Worm (Caenorhabditis elegans) whole organism, L1 larva: Measurements from ENCODE around the gene T22F7.3.

Source experiments
- ceh-90 ChIP-seq: sonication (generic microtip); optimal IDR thresholded peaks from 2 replicates; lab custom pipeline; 2016; ENCODE audit warnings: missing genetic modification characterization, missing compliant biosample characterization
- fkh-4 ChIP-seq: sonication (generic microtip); optimal IDR thresholded peaks from 2 replicates; lab custom pipeline; 2016; ENCODE audit warnings: missing compliant biosample characterization, missing genetic modification characterization, borderline replicate concordance
- fkh-8 ChIP-seq: sonication (generic microtip); optimal IDR thresholded peaks from 2 replicates; lab custom pipeline; 2016; ENCODE audit warnings: mild to moderate bottlenecking, missing genetic modification characterization, missing compliant biosample characterization
- nhr-12 ChIP-seq: sonication (generic microtip); optimal IDR thresholded peaks from 2 replicates; lab custom pipeline; 2017; ENCODE audit warnings: missing biosample characterization, missing genetic modification characterization
- nhr-77 ChIP-seq: fragments of 150-350 bp; optimal IDR thresholded peaks from 2 replicates; lab custom pipeline; 2014; ENCODE audit warnings: missing biosample characterization, missing genetic modification characterization
- nhr-90 ChIP-seq: sonication (generic microtip); optimal IDR thresholded peaks from 2 replicates; lab custom pipeline; 2016; ENCODE audit warnings: mild to moderate bottlenecking, missing genetic modification characterization, missing compliant biosample characterization; ENCODE audit not compliant: poor library complexity
- pax-3 ChIP-seq: fragments of 200-800 bp; sonication (Bioruptor generic); optimal IDR thresholded peaks from 2 replicates; lab custom pipeline; 2018; ENCODE audit warnings: mild to moderate bottlenecking, missing genetic modification characterization, moderate library complexity, missing compliant biosample characterization
- rnt-1 ChIP-seq: sonication (generic microtip); optimal IDR thresholded peaks from 2 replicates; lab custom pipeline; 2016; ENCODE audit warnings: mild to moderate bottlenecking, missing genetic modification characterization, moderate library complexity, missing compliant biosample characterization
- unc-86 ChIP-seq: sonication (generic microtip); optimal IDR thresholded peaks from 2 replicates; lab custom pipeline; 2016; ENCODE audit warnings: missing genetic modification characterization, missing compliant biosample characterization
- xbp-1 ChIP-seq: sonication (generic microtip); optimal IDR thresholded peaks from 2 replicates; lab custom pipeline; 2016; ENCODE audit warnings: missing genetic modification characterization, missing compliant biosample characterization
- ztf-11 ChIP-seq, 2 experiments: sonication (generic microtip); optimal IDR thresholded peaks; 2 replicates each; lab custom pipeline; 2016 to 2017; ENCODE audit warnings: missing genetic modification characterization in 2 of 2, missing biosample characterization in 1 of 2, missing compliant biosample characterization in 1 of 2
- ztf-4 ChIP-seq: fragments of 150-350 bp; optimal IDR thresholded peaks from 2 replicates; lab custom pipeline; 2014; ENCODE audit warnings: missing biosample characterization, missing genetic modification characterization

- TF ChIP-seq xbp-1 (tag; lab: Kevin White, UChicago): no peak
- TF ChIP-seq nhr-90 (tag; lab: Kevin White, UChicago): no peak
- TF ChIP-seq fkh-8 (tag; lab: Kevin White, UChicago): no peak
- no peak for TF ChIP-seq ceh-90
- TF ChIP-seq pax-3: no peak
- TF ChIP-seq ztf-4 (tag; lab: Kevin White, UChicago): no peak
- no peak for TF ChIP-seq rnt-1 (tag; lab: Kevin White, UChicago)
- no peak for TF ChIP-seq fkh-4 (tag; lab: Kevin White, UChicago)
- no peak for TF ChIP-seq unc-86 (tag; lab: Kevin White, UChicago)
- no peak for TF ChIP-seq nhr-77 (tag; lab: Kevin White, UChicago)
- TF ChIP-seq nhr-12 (tag; lab: Kevin White, UChicago): no peak
- TF ChIP-seq ztf-11 (tag; optimal IDR thresholded peaks at IDR 0.05; lab: Kevin White, UChicago): no peak
Measured at ce11 chrIII:481259-481658, 42.6 kb downstream of the T22F7.3 start.
